Fruit fly (Drosophila melanogaster) whole organism, wandering third instar larva: ENCODE measurements around the gene CG34408.

Source experiments
- Abd-B ChIP-seq: fragments of >200 bp; optimal IDR thresholded peaks from 2 replicates; lab custom pipeline; 2017; ENCODE audit warnings: missing biosample characterization, missing genetic modification characterization
- CG32264 ChIP-seq: fragments of 200-800 bp; sonication (Bioruptor generic); optimal IDR thresholded peaks from 2 replicates; lab custom pipeline; 2016; ENCODE audit warnings: missing biosample characterization, missing genetic modification characterization
- CG9705 ChIP-seq: fragments of 200-800 bp; sonication (Bioruptor generic); optimal IDR thresholded peaks from 2 replicates; lab custom pipeline; 2018; ENCODE audit warnings: missing biosample characterization, mild to moderate bottlenecking, missing genetic modification characterization
- CrebA ChIP-seq: fragments of 200-800 bp; sonication (Bioruptor generic); optimal IDR thresholded peaks from 2 replicates; lab custom pipeline; 2016; ENCODE audit warnings: missing biosample characterization, mild to moderate bottlenecking, missing genetic modification characterization, borderline replicate concordance
- Dfd ChIP-seq: fragments of >200 bp; optimal IDR thresholded peaks from 2 replicates; lab custom pipeline; 2017; ENCODE audit warnings: missing biosample characterization, missing genetic modification characterization
- Dif ChIP-seq: fragments of 200-275, 200-300 bp; sonication (Bioruptor generic); optimal IDR thresholded peaks from 2 replicates; lab custom pipeline; 2018; ENCODE audit warnings: missing biosample characterization, missing genetic modification characterization; ENCODE audit not compliant: partially characterized antibody
- GATAd ChIP-seq: sonication (Bioruptor generic); optimal IDR thresholded peaks from 2 replicates; lab custom pipeline; 2016; ENCODE audit warnings: missing biosample characterization, missing genetic modification characterization
- HLH106 ChIP-seq: fragments of 200-800 bp; optimal IDR thresholded peaks from 3 replicates; lab custom pipeline; 2019; ENCODE audit warnings: missing biosample characterization, mild to moderate bottlenecking, missing genetic modification characterization, moderate library complexity
- Hnf4 ChIP-seq: fragments of 200-800 bp; sonication (Bioruptor generic); optimal IDR thresholded peaks from 2 replicates; lab custom pipeline; 2016; ENCODE audit warnings: missing biosample characterization, mild to moderate bottlenecking, missing genetic modification characterization
- Hr78 ChIP-seq: fragments of >200 bp; optimal IDR thresholded peaks from 2 replicates; lab custom pipeline; 2017; ENCODE audit warnings: missing biosample characterization, missing genetic modification characterization
- Hr83 ChIP-seq: fragments of 200-300 bp; sonication (Bioruptor generic); optimal IDR thresholded peaks from 2 replicates; lab custom pipeline; 2016; ENCODE audit warnings: missing biosample characterization, mild to moderate bottlenecking, missing genetic modification characterization, moderate library complexity; ENCODE audit not compliant: poor library complexity, severe bottlenecking
- Jra ChIP-seq: sonication (Bioruptor generic); optimal IDR thresholded peaks from 2 replicates; lab custom pipeline; 2016; ENCODE audit warnings: missing biosample characterization, missing genetic modification characterization
- Mio ChIP-seq: sonication (Bioruptor generic); optimal IDR thresholded peaks from 2 replicates; lab custom pipeline; 2016; ENCODE audit warnings: missing biosample characterization, missing genetic modification characterization
- Myc ChIP-seq: fragments of >200 bp; optimal IDR thresholded peaks from 2 replicates; lab custom pipeline; 2017
- N ChIP-seq: fragments of >200 bp; optimal IDR thresholded peaks from 2 replicates; lab custom pipeline; 2018; ENCODE audit warnings: missing biosample characterization, missing external identifiers, missing genetic modification characterization
- OdsH ChIP-seq: fragments of 200-800 bp; sonication (Bioruptor generic); optimal IDR thresholded peaks from 2 replicates; lab custom pipeline; 2016; ENCODE audit warnings: missing biosample characterization, mild to moderate bottlenecking, missing genetic modification characterization
- Rel ChIP-seq, 2 experiments: fragments of 200-800 bp; sonication (Bioruptor generic) in 1 of 2; optimal IDR thresholded peaks; 2 replicates in 1 of 2; 3 replicates in 1 of 2; lab custom pipeline; 2016 to 2019; ENCODE audit warnings: mild to moderate bottlenecking in 2 of 2, missing biosample characterization in 2 of 2, missing genetic modification characterization in 2 of 2, moderate library complexity in 1 of 2
- Sp1 ChIP-seq: fragments of 200-800 bp; sonication (Bioruptor generic); optimal IDR thresholded peaks from 3 replicates; lab custom pipeline; 2019; ENCODE audit warnings: missing biosample characterization, mild to moderate bottlenecking, missing genetic modification characterization, moderate library complexity
- Vsx2 ChIP-seq: fragments of 200-300, 225-300 bp; sonication (Bioruptor generic); optimal IDR thresholded peaks from 2 replicates; lab custom pipeline; 2018; ENCODE audit warnings: missing biosample characterization, missing genetic modification characterization; ENCODE audit not compliant: partially characterized antibody
- br ChIP-seq: fragments of 200-800 bp; sonication (Bioruptor generic); optimal IDR thresholded peaks from 2 replicates; lab custom pipeline; 2016; ENCODE audit warnings: missing biosample characterization, missing genetic modification characterization
- brk ChIP-seq: fragments of 200-800 bp; sonication (Bioruptor generic); optimal IDR thresholded peaks from 2 replicates; lab custom pipeline; 2016; ENCODE audit warnings: missing biosample characterization, mild to moderate bottlenecking, missing genetic modification characterization
- dl ChIP-seq, 2 experiments: fragments of 175-275, 200-275 bp in 1 of 2; fragments of 200-275 bp in 1 of 2; sonication (Bioruptor generic); optimal IDR thresholded peaks; lab custom pipeline; 2018; ENCODE audit warnings: mild to moderate bottlenecking in 2 of 2, missing biosample characterization in 2 of 2, missing genetic modification characterization in 2 of 2, moderate library complexity in 2 of 2; ENCODE audit not compliant: partially characterized antibody in 2 of 2, insufficient read depth in 1 of 2
- dmrt93B ChIP-seq: fragments of 200-800 bp; sonication (Bioruptor generic); optimal IDR thresholded peaks from 2 replicates; lab custom pipeline; 2018; ENCODE audit warnings: missing biosample characterization, mild to moderate bottlenecking, missing genetic modification characterization
- dsf ChIP-seq: sonication (Bioruptor generic); optimal IDR thresholded peaks from 2 replicates; lab custom pipeline; 2016; ENCODE audit warnings: missing biosample characterization, missing genetic modification characterization, borderline replicate concordance
- ey ChIP-seq: fragments of 200-800 bp; sonication (Bioruptor generic); optimal IDR thresholded peaks from 2 replicates; lab custom pipeline; 2016; ENCODE audit warnings: missing biosample characterization, missing genetic modification characterization
- foxo ChIP-seq, 2 experiments: fragments of 200-800 bp; sonication (Bioruptor generic); optimal IDR thresholded peaks; 2 replicates in 1 of 2; 3 replicates in 1 of 2; lab custom pipeline; 2016 to 2017; ENCODE audit warnings: missing biosample characterization in 2 of 2, missing genetic modification characterization in 2 of 2
- fru ChIP-seq: fragments of 200-800 bp; sonication (Bioruptor generic); optimal IDR thresholded peaks from 3 replicates; lab custom pipeline; 2016; ENCODE audit warnings: missing biosample characterization, mild to moderate bottlenecking, missing genetic modification characterization
- h ChIP-seq: fragments of 200-800 bp; sonication (Bioruptor generic); optimal IDR thresholded peaks from 3 replicates; lab custom pipeline; 2016; ENCODE audit warnings: missing biosample characterization, mild to moderate bottlenecking, missing genetic modification characterization
- lola ChIP-seq: fragments of >200 bp; optimal IDR thresholded peaks from 2 replicates; lab custom pipeline; 2017; ENCODE audit warnings: missing biosample characterization, missing genetic modification characterization
- pan ChIP-seq: fragments of >200 bp; optimal IDR thresholded peaks from 2 replicates; lab custom pipeline; 2017
- psq ChIP-seq: fragments of 200-800 bp; sonication (Bioruptor generic); optimal IDR thresholded peaks from 3 replicates; lab custom pipeline; 2017; ENCODE audit warnings: missing biosample characterization, mild to moderate bottlenecking, missing genetic modification characterization, moderate library complexity
- rgr ChIP-seq: fragments of 200-800 bp; sonication (Bioruptor generic); optimal IDR thresholded peaks from 3 replicates; lab custom pipeline; 2016; ENCODE audit warnings: missing biosample characterization, mild to moderate bottlenecking, missing genetic modification characterization
- sv ChIP-seq: fragments of 200-800 bp; sonication (Bioruptor generic); optimal IDR thresholded peaks from 3 replicates; lab custom pipeline; 2016; ENCODE audit warnings: missing biosample characterization, missing genetic modification characterization
- tai ChIP-seq: sonication (Bioruptor generic); optimal IDR thresholded peaks from 2 replicates; lab custom pipeline; 2016; ENCODE audit warnings: missing biosample characterization, missing genetic modification characterization
- usp ChIP-seq: fragments of >200 bp; optimal IDR thresholded peaks from 2 replicates; lab custom pipeline; 2017; ENCODE audit warnings: missing biosample characterization, missing genetic modification characterization
- woc ChIP-seq: sonication (Bioruptor generic); optimal IDR thresholded peaks from 2 replicates; lab custom pipeline; 2016; ENCODE audit warnings: missing biosample characterization, mild to moderate bottlenecking, missing genetic modification characterization

Gene CG34408

dm6 chrX:10209556-10210164 lies 10.2 kb upstream of the CG34408 start:
- TF ChIP-seq OdsH (GFP tag; lab: Kevin White, UChicago), result no peak
- no peak for TF ChIP-seq CG9705 (GFP tag; lab: Kevin White, UChicago)
- TF ChIP-seq brk (GFP tag; lab: Kevin White, UChicago), result no peak
- no peak for TF ChIP-seq Rel (GFP tag; optimal IDR thresholded peaks at IDR 0.05; lab: Kevin White, UChicago)
- no peak for TF ChIP-seq Rel (tag; optimal IDR thresholded peaks at IDR 0.05; lab: Kevin White, UChicago)
- TF ChIP-seq ey (GFP tag; lab: Kevin White, UChicago), result no peak
- TF ChIP-seq Hr83 (GFP tag; lab: Kevin White, UChicago), result no peak
- TF ChIP-seq fru, result no peak
- no peak for TF ChIP-seq dsf (GFP tag; lab: Kevin White, UChicago)
- TF ChIP-seq HLH106, result no peak
- TF ChIP-seq dmrt93B (GFP tag; lab: Kevin White, UChicago), result no peak
- no peak for TF ChIP-seq rgr (GFP tag; lab: Kevin White, UChicago)
- no peak for TF ChIP-seq Hr78 (GFP tag; lab: Kevin White, UChicago)
- peak; percentile 74 for TF ChIP-seq Dif (GFP tag; lab: Kevin White, UChicago)
- TF ChIP-seq woc (GFP tag; lab: Kevin White, UChicago), result no peak
- no peak for TF ChIP-seq N (GFP tag; lab: Kevin White, UChicago)
- TF ChIP-seq Dfd (GFP tag; lab: Kevin White, UChicago), result no peak
- no peak for TF ChIP-seq GATAd
- TF ChIP-seq CrebA (GFP tag; lab: Kevin White, UChicago), result no peak
- no peak for TF ChIP-seq br (GFP tag; lab: Kevin White, UChicago)
- TF ChIP-seq lola, result no peak
- TF ChIP-seq pan (lab: Kevin White, UChicago), result no peak
- peak in 1 of 2 experiments; percentile 48 for TF ChIP-seq dl (GFP tag; optimal IDR thresholded peaks at IDR 0.05; lab: Kevin White, UChicago; ENCODE audit: insufficient read depth in 1 of 2, partially characterized antibody in 2 of 2)
- TF ChIP-seq Mio (GFP tag; lab: Kevin White, UChicago), result no peak
- TF ChIP-seq usp, result no peak
- TF ChIP-seq Sp1, result no peak
- no peak for TF ChIP-seq CG32264 (GFP tag; lab: Kevin White, UChicago)
- no peak for TF ChIP-seq Jra (GFP tag; lab: Kevin White, UChicago)
- TF ChIP-seq Myc (lab: Kevin White, UChicago), result no peak
- no peak for TF ChIP-seq sv (GFP tag; lab: Kevin White, UChicago)
- TF ChIP-seq Hnf4 (GFP tag; lab: Kevin White, UChicago), result no peak
- TF ChIP-seq psq, result peak; percentile 94
- no peak for TF ChIP-seq Abd-B (GFP tag; lab: Kevin White, UChicago)
- TF ChIP-seq tai (GFP tag; lab: Kevin White, UChicago), result no peak
- peak; percentile 18 for TF ChIP-seq Vsx2 (GFP tag; lab: Kevin White, UChicago)
- TF ChIP-seq h (GFP tag; lab: Kevin White, UChicago), result no peak

- TF ChIP-seq Myc (lab: Kevin White, UChicago), result peak; percentile 39
- TF ChIP-seq Dfd (GFP tag; lab: Kevin White, UChicago), result no peak
- no peak for TF ChIP-seq fru
- TF ChIP-seq foxo (GFP tag; optimal IDR thresholded peaks at IDR 0.05; lab: Kevin White, UChicago), result peak in 1 of 2 experiments; percentile 2
Measured at dm6 chrX:10210317-10210873, 9.5 kb upstream of the CG34408 start.
